Worm (Caenorhabditis elegans): ENCODE measurements around the gene Y54F10AM.8.

Gene Y54F10AM.8

ce11 chrIII:2478605-2479004 lies 29.2 kb downstream of the Y54F10AM.8 start:
- TF ChIP-seq bed-3 (GFP tag; optimal IDR thresholded peaks at IDR 0.05) = no peak
- no peak for TF ChIP-seq lsy-2 (tag; optimal IDR thresholded peaks at IDR 0.05)
- TF ChIP-seq unc-120 (tag; optimal IDR thresholded peaks at IDR 0.05; ENCODE audit: poor library complexity, severe bottlenecking) = no peak
- TF ChIP-seq pha-4 (tag; optimal IDR thresholded peaks at IDR 0.05) = no peak
- no peak for TF ChIP-seq tbx-8 (GFP tag; optimal IDR thresholded peaks at IDR 0.05)
- TF ChIP-seq hlh-1 (tag; optimal IDR thresholded peaks at IDR 0.05) = no peak
- TF ChIP-seq nhr-76 (tag; optimal IDR thresholded peaks at IDR 0.05) = no peak
- no peak for TF ChIP-seq nhr-28 (tag; optimal IDR thresholded peaks at IDR 0.05)
- no peak for TF ChIP-seq blmp-1 (tag; optimal IDR thresholded peaks at IDR 0.05)
- TF ChIP-seq snpc-4 (tag; optimal IDR thresholded peaks at IDR 0.05) = no peak
- no peak for TF ChIP-seq nhr-12 (tag; optimal IDR thresholded peaks at IDR 0.05)
- no peak for TF ChIP-seq drap-1 (GFP tag; optimal IDR thresholded peaks at IDR 0.05)
- TF ChIP-seq M03D4.4 (tag; optimal IDR thresholded peaks at IDR 0.05) = no peak
- no peak for TF ChIP-seq mls-2 (tag; optimal IDR thresholded peaks at IDR 0.05)
- TF ChIP-seq ceh-43 (GFP tag; optimal IDR thresholded peaks at IDR 0.05) = no peak
- no peak for TF ChIP-seq unc-62 (GFP tag; optimal IDR thresholded peaks at IDR 0.05)
- TF ChIP-seq sem-2 (GFP tag; optimal IDR thresholded peaks at IDR 0.05) = no peak
- TF ChIP-seq elt-3 (tag; optimal IDR thresholded peaks at IDR 0.05) = no peak

DNA sequence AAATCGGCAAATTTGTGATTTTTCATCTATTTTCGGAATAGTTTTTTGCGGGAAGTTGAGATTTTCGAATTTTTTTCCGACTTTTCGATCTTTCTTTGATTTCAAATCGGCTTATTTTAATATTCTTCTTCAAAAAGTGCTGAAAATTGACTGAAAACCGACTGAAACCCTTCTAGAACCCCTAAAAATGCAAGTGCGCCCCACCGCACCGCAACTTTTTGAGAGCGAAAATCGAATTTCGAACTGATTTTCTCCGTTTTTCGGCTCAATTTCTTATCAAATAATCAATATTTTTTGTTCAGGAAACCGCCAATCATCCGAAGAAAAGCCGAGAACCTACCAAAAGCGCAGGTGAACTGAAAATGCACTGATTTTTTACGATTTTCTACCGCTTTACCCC lies 30.5 kb downstream of the Y54F10AM.8 start:
- TF ChIP-seq hlh-1 (tag; optimal IDR thresholded peaks at IDR 0.05) = no peak
- no peak for TF ChIP-seq blmp-1 (tag; optimal IDR thresholded peaks at IDR 0.05)
- TF ChIP-seq lin-32 (GFP tag; optimal IDR thresholded peaks at IDR 0.05) = no peak
- TF ChIP-seq elt-3 (tag; optimal IDR thresholded peaks at IDR 0.05) = no peak
- no peak for TF ChIP-seq unc-39 (tag; optimal IDR thresholded peaks at IDR 0.05)

- TF ChIP-seq unc-62 (GFP tag; optimal IDR thresholded peaks at IDR 0.05) (no peak), ceh-39 (tag; optimal IDR thresholded peaks at IDR 0.05) (no peak), mls-2 (tag; optimal IDR thresholded peaks at IDR 0.05) (no peak), blmp-1 (tag; optimal IDR thresholded peaks at IDR 0.05) (no peak), pha-4 (tag; optimal IDR thresholded peaks at IDR 0.05) (no peak), sptf-1 (tag; optimal IDR thresholded peaks at IDR 0.05) (no peak), ham-2 (GFP tag; optimal IDR thresholded peaks at IDR 0.05) (no peak), cnd-1 (tag; optimal IDR thresholded peaks at IDR 0.05) (no peak)
These were observed 33.0 kb downstream of the Y54F10AM.8 start for ce11 chrIII:2474781-2475180.

ce11 chrIII:2473554-2473953 lies 34.2 kb downstream of the Y54F10AM.8 start, which contains the start of gene smg-6:
Gene smg-6, plus strand, starts transcription at chrIII:2473854.
- peak; percentile 5 for TF ChIP-seq ceh-83 (GFP tag; optimal IDR thresholded peaks at IDR 0.05)
- no peak for TF ChIP-seq snpc-4 (tag; optimal IDR thresholded peaks at IDR 0.05)

DNA sequence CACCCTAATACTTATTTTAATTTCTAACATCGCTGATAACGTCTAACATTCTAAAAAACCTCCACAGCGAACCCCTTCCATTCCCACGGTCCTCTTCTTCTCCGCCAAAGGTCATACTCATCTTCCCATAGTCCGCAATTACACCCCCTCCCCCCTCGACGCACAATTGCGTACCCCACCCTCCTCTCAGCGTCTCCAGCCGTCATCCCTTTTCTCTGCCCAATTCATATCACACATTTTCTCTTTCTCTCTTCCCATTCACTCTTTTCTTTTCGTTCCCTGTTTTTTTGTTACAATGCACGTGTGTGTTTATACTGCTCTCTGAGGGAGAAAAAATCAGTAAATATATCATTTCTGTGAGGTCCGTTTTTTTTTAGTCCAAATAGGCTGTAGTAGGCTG lies 35.9 kb downstream of the Y54F10AM.8 start:
- peak; percentile 27 for TF ChIP-seq cnd-1 (tag; optimal IDR thresholded peaks at IDR 0.05)
- TF ChIP-seq ceh-43 (GFP tag; optimal IDR thresholded peaks at IDR 0.05) = no peak
- TF ChIP-seq lin-32 (GFP tag; optimal IDR thresholded peaks at IDR 0.05) = no peak
- TF ChIP-seq ceh-83 (GFP tag; optimal IDR thresholded peaks at IDR 0.05) = no peak
- no peak for TF ChIP-seq snpc-4 (tag; optimal IDR thresholded peaks at IDR 0.05)
- no peak for TF ChIP-seq nhr-2 (tag; optimal IDR thresholded peaks at IDR 0.05)
- no peak for TF ChIP-seq sem-2 (GFP tag; optimal IDR thresholded peaks at IDR 0.05)
- peak; percentile 43 for TF ChIP-seq blmp-1 (tag; optimal IDR thresholded peaks at IDR 0.05)
- peak; percentile 56 for TF ChIP-seq lsy-2 (tag; optimal IDR thresholded peaks at IDR 0.05)
- TF ChIP-seq unc-120 (tag; optimal IDR thresholded peaks at IDR 0.05; ENCODE audit: poor library complexity, severe bottlenecking) = peak; percentile 59
- no peak for TF ChIP-seq tbx-8 (GFP tag; optimal IDR thresholded peaks at IDR 0.05)
- TF ChIP-seq unc-62 (GFP tag; optimal IDR thresholded peaks at IDR 0.05) = peak; percentile 26
- no peak for TF ChIP-seq nhr-12 (tag; optimal IDR thresholded peaks at IDR 0.05)
- no peak for TF ChIP-seq nhr-28 (tag; optimal IDR thresholded peaks at IDR 0.05)
- peak; percentile 68 for TF ChIP-seq lin-13 (tag; optimal IDR thresholded peaks at IDR 0.05)
- TF ChIP-seq ham-2 (GFP tag; optimal IDR thresholded peaks at IDR 0.05) = no peak
- TF ChIP-seq M03D4.4 (tag; optimal IDR thresholded peaks at IDR 0.05) = peak; percentile 29
- no peak for TF ChIP-seq nhr-76 (tag; optimal IDR thresholded peaks at IDR 0.05)
- peak; percentile 10 for TF ChIP-seq ces-1 (GFP tag; optimal IDR thresholded peaks at IDR 0.05)
- TF ChIP-seq sptf-1 (tag; optimal IDR thresholded peaks at IDR 0.05) = peak; percentile 43
- TF ChIP-seq hlh-1 (tag; optimal IDR thresholded peaks at IDR 0.05) = peak; percentile 14
- TF ChIP-seq nhr-237 (tag; optimal IDR thresholded peaks at IDR 0.05) = peak; percentile 6
- TF ChIP-seq mab-5 (tag; optimal IDR thresholded peaks at IDR 0.05) = no peak
- TF ChIP-seq mls-2 (tag; optimal IDR thresholded peaks at IDR 0.05) = no peak
- no peak for TF ChIP-seq bed-3 (GFP tag; optimal IDR thresholded peaks at IDR 0.05)
- no peak for TF ChIP-seq elt-3 (tag; optimal IDR thresholded peaks at IDR 0.05)
- TF ChIP-seq mep-1 (tag; optimal IDR thresholded peaks at IDR 0.05) = peak; percentile 22
- no peak for TF ChIP-seq ztf-11 (tag; optimal IDR thresholded peaks at IDR 0.05)
- TF ChIP-seq ceh-39 (tag; optimal IDR thresholded peaks at IDR 0.05) = no peak
- TF ChIP-seq drap-1 (GFP tag; optimal IDR thresholded peaks at IDR 0.05) = no peak
- TF ChIP-seq zip-8 (tag; optimal IDR thresholded peaks at IDR 0.05) = no peak
- peak; percentile 13 for TF ChIP-seq pha-4 (tag; optimal IDR thresholded peaks at IDR 0.05)
- TF ChIP-seq elt-1 (tag; optimal IDR thresholded peaks at IDR 0.05; ENCODE audit: borderline replicate concordance, insufficient read depth) = no peak
- no peak for TF ChIP-seq flh-1 (GFP tag; optimal IDR thresholded peaks at IDR 0.05)
- no peak for TF ChIP-seq unc-39 (tag; optimal IDR thresholded peaks at IDR 0.05)
